Worm (Caenorhabditis elegans): ENCODE measurements around the gene C07G2.5.

C07G2.5 gene

ce11 chrIII:4496085-4496484 lies 2.8 kb downstream of the C07G2.5 start (continued):
- TF ChIP-seq elt-3 (tag; optimal IDR thresholded peaks at IDR 0.05) (no peak), lin-39 (tag; optimal IDR thresholded peaks at IDR 0.05) (no peak), ZK546.5 (tag; optimal IDR thresholded peaks at IDR 0.05) (no peak), mbf-1 (tag; optimal IDR thresholded peaks at IDR 0.05) (no peak), nhr-77 (tag; optimal IDR thresholded peaks at IDR 0.05) (no peak), unc-55 (GFP tag; optimal IDR thresholded peaks at IDR 0.05) (no peak), sem-4 (tag; optimal IDR thresholded peaks at IDR 0.05) (no peak), sma-3 (GFP tag; optimal IDR thresholded peaks at IDR 0.05) (peak; percentile 76)

ce11 chrIII:4495685-4496084 lies 3.2 kb downstream of the C07G2.5 start:
- TF ChIP-seq lin-13 (GFP tag; optimal IDR thresholded peaks at IDR 0.05): no peak

ce11 chrIII:4495250-4495649 lies 3.6 kb downstream of the C07G2.5 start:
- TF ChIP-seq unc-55 (GFP tag; optimal IDR thresholded peaks at IDR 0.05) (no peak), lin-39 (tag; optimal IDR thresholded peaks at IDR 0.05) (no peak), nhr-23 (tag; optimal IDR thresholded peaks at IDR 0.05) (no peak), sma-9 (GFP tag; optimal IDR thresholded peaks at IDR 0.05) (peak; percentile 61), sma-9 (tag; optimal IDR thresholded peaks at IDR 0.05) (no peak), R02D3.7 (tag; optimal IDR thresholded peaks at IDR 0.05) (no peak), nhr-21 (tag; optimal IDR thresholded peaks at IDR 0.05) (peak; percentile 14), mbf-1 (tag; optimal IDR thresholded peaks at IDR 0.05) (no peak), lin-13 (GFP tag; optimal IDR thresholded peaks at IDR 0.05) (no peak), sem-4 (tag; optimal IDR thresholded peaks at IDR 0.05) (no peak), nhr-25 (tag; optimal IDR thresholded peaks at IDR 0.05) (peak; percentile 52), blmp-1 (tag; optimal IDR thresholded peaks at IDR 0.05; ENCODE audit: insufficient read depth) (peak; percentile 49), sma-3 (GFP tag; optimal IDR thresholded peaks at IDR 0.05) (peak; percentile 29), ceh-16 (tag; optimal IDR thresholded peaks at IDR 0.05) (peak; percentile 26), lin-11 (tag; optimal IDR thresholded peaks at IDR 0.05) (no peak)

ce11 chrIII:4494541-4495010 lies 4.3 kb downstream of the C07G2.5 start:
- TF ChIP-seq lin-13 (GFP tag; optimal IDR thresholded peaks at IDR 0.05) (peak; percentile 49), R02D3.7 (tag; optimal IDR thresholded peaks at IDR 0.05) (no peak), fos-1 (tag; optimal IDR thresholded peaks at IDR 0.05) (peak; percentile 75), lsy-2 (tag; optimal IDR thresholded peaks at IDR 0.05) (peak in 1 of 2 experiments; percentile 62), blmp-1 (tag; optimal IDR thresholded peaks at IDR 0.05; ENCODE audit: insufficient read depth) (peak; percentile 24), nhr-129 (tag; optimal IDR thresholded peaks at IDR 0.05) (peak; percentile 76), gmeb-1 (tag; optimal IDR thresholded peaks at IDR 0.05) (peak; percentile 73), nhr-21 (tag; optimal IDR thresholded peaks at IDR 0.05) (peak; percentile 83), nhr-25 (tag; optimal IDR thresholded peaks at IDR 0.05) (peak; percentile 81), nhr-10 (tag; optimal IDR thresholded peaks at IDR 0.05) (no peak), sma-3 (GFP tag; optimal IDR thresholded peaks at IDR 0.05) (peak; percentile 85), sem-4 (tag; optimal IDR thresholded peaks at IDR 0.05) (no peak), C34F6.9 (tag; optimal IDR thresholded peaks at IDR 0.05) (peak; percentile 35), unc-62 (GFP tag; optimal IDR thresholded peaks at IDR 0.05) (no peak), crh-2 (tag; optimal IDR thresholded peaks at IDR 0.05) (peak; percentile 78), nhr-12 (tag; optimal IDR thresholded peaks at IDR 0.05) (no peak), sma-9 (GFP tag; optimal IDR thresholded peaks at IDR 0.05) (peak; percentile 74), sma-9 (tag; optimal IDR thresholded peaks at IDR 0.05) (no peak), ceh-82 (tag; optimal IDR thresholded peaks at IDR 0.05) (no peak), nhr-6 (tag; optimal IDR thresholded peaks at IDR 0.05) (peak; percentile 49), aly-2 (tag; optimal IDR thresholded peaks at IDR 0.05) (no peak), F13H6.1 (tag; optimal IDR thresholded peaks at IDR 0.05) (peak; percentile 37)

ce11 chrIII:4493008-4493777 lies 5.6 kb downstream of the C07G2.5 start:
- peak; percentile 51 for TF ChIP-seq ama-1 (optimal IDR thresholded peaks at IDR 0.05)
- no peak for TF ChIP-seq unc-62 (GFP tag; optimal IDR thresholded peaks at IDR 0.05)
- no peak for TF ChIP-seq nhr-23 (tag; optimal IDR thresholded peaks at IDR 0.05)
- TF ChIP-seq R02D3.7 (tag; optimal IDR thresholded peaks at IDR 0.05): no peak
- TF ChIP-seq fos-1 (tag; optimal IDR thresholded peaks at IDR 0.05): peak; percentile 36
- peak; percentile 40 for TF ChIP-seq nhr-21 (tag; optimal IDR thresholded peaks at IDR 0.05)
- TF ChIP-seq sma-9 (GFP tag; optimal IDR thresholded peaks at IDR 0.05): peak; percentile 22
- TF ChIP-seq sma-9 (tag; optimal IDR thresholded peaks at IDR 0.05): no peak
